Worm (Caenorhabditis elegans) whole organism, L3 larva: Measurements from ENCODE around the gene ZK1320.9.

Experiments
- ama-1 ChIP-seq: fragments of 150-350 bp; optimal IDR thresholded peaks from 2 replicates; lab custom pipeline; 2018
- elt-2 ChIP-seq: sonication (generic microtip); optimal IDR thresholded peaks from 2 replicates; lab custom pipeline; 2016; ENCODE audit warnings: missing genetic modification reagents, mild to moderate bottlenecking, missing genetic modification characterization, missing compliant biosample characterization
- elt-3 ChIP-seq, 3 experiments: fragments of 150-350 bp in 1 of 3; sonication (generic microtip) in 2 of 3; optimal IDR thresholded peaks; 2 replicates in 2 of 3; 4 replicates in 1 of 3; lab custom pipeline; 2014 to 2017; ENCODE audit warnings: missing biosample characterization in 3 of 3, missing genetic modification characterization in 3 of 3
- fos-1 ChIP-seq: fragments of 150-350 bp; optimal IDR thresholded peaks from 2 replicates; lab custom pipeline; 2014; ENCODE audit warnings: missing biosample characterization, missing genetic modification characterization
- lin-39 ChIP-seq: fragments of 150-350 bp; optimal IDR thresholded peaks from 2 replicates; lab custom pipeline; 2018; ENCODE audit warnings: missing biosample characterization, missing genetic modification reagents, missing genetic modification characterization
- mml-1 ChIP-seq: fragments of 150-350 bp; sonication (generic microtip); optimal IDR thresholded peaks from 3 replicates; lab custom pipeline; 2014; ENCODE audit warnings: missing biosample characterization, missing genetic modification characterization
- nhr-76 ChIP-seq: fragments of 150-350 bp; sonication (generic microtip); optimal IDR thresholded peaks from 5 replicates; lab custom pipeline; 2014; ENCODE audit warnings: missing biosample characterization, missing genetic modification characterization
- nhr-77 ChIP-seq: fragments of 150-350 bp; optimal IDR thresholded peaks from 2 replicates; lab custom pipeline; 2014; ENCODE audit warnings: missing biosample characterization, missing genetic modification characterization
- pqm-1 ChIP-seq: fragments of 150-350 bp; optimal IDR thresholded peaks from 2 replicates; lab custom pipeline; 2017; ENCODE audit warnings: missing biosample characterization, missing genetic modification characterization, inconsistent platforms
- tbx-2 ChIP-seq: sonication (generic microtip); optimal IDR thresholded peaks from 2 replicates; lab custom pipeline; 2016; ENCODE audit warnings: mild to moderate bottlenecking, missing genetic modification characterization, missing compliant biosample characterization
- unc-62 ChIP-seq: fragments of 150-350 bp; sonication (generic microtip); optimal IDR thresholded peaks from 4 replicates; lab custom pipeline; 2014; ENCODE audit warnings: missing biosample characterization, missing genetic modification reagents, missing genetic modification characterization
- ztf-4 ChIP-seq: fragments of 150-350 bp; optimal IDR thresholded peaks from 2 replicates; lab custom pipeline; 2014; ENCODE audit warnings: missing biosample characterization, missing genetic modification characterization

ce11 chrII:9724464-9724863 is 38.0 kb upstream of the ZK1320.9 start, which contains the start of gene cutl-2:
- TF ChIP-seq ztf-4 (tag; lab: Kevin White, UChicago) (no peak), nhr-76 (tag; lab: Kevin White, UChicago) (no peak), pqm-1 (no peak), mml-1 (no peak), nhr-77 (tag; lab: Kevin White, UChicago) (no peak), ama-1 (lab: Kevin White, UChicago) (no peak), unc-62 (GFP tag; lab: Kevin White, UChicago) (no peak), elt-2 (tag; lab: Kevin White, UChicago) (no peak), fos-1 (tag; lab: Kevin White, UChicago) (no peak), elt-3 (tag; optimal IDR thresholded peaks at IDR 0.05; lab: Kevin White, UChicago) (no peak), tbx-2 (tag; lab: Kevin White, UChicago) (no peak), lin-39 (tag; lab: Kevin White, UChicago) (no peak)
